Worm (Caenorhabditis elegans): ENCODE results near the gene his-24.

Gene his-24

ce11 chrX:14478743-14479428 is 11.0 kb upstream of the his-24 start, which contains the start of gene M163.11 (continued):
- peak; percentile 43 for TF ChIP-seq B0035.1 (tag; optimal IDR thresholded peaks at IDR 0.05)
- TF ChIP-seq pbrm-1 (GFP tag; IDR thresholded peaks at IDR 0.05): peak; percentile 76
- no peak for TF ChIP-seq F10E7.11 (tag; optimal IDR thresholded peaks at IDR 0.05)
- peak; percentile 40 for TF ChIP-seq F49E8.2 (tag; optimal IDR thresholded peaks at IDR 0.05; ENCODE audit: insufficient read depth)
- TF ChIP-seq bed-2 (GFP tag; IDR thresholded peaks at IDR 0.05): no peak
- peak; percentile 86 for TF ChIP-seq ceh-40 (GFP tag; IDR thresholded peaks at IDR 0.05)
- no peak for TF ChIP-seq tbx-9 (tag; optimal IDR thresholded peaks at IDR 0.05; ENCODE audit: borderline replicate concordance)
- TF ChIP-seq lag-1 (GFP tag; IDR thresholded peaks at IDR 0.05): no peak
- TF ChIP-seq snpc-1.3 (tag; optimal IDR thresholded peaks at IDR 0.05; ENCODE audit: insufficient read depth): peak; percentile 63
- peak; percentile 56 for TF ChIP-seq lsy-27 (tag; optimal IDR thresholded peaks at IDR 0.05; ENCODE audit: borderline replicate concordance, insufficient read depth)
- peak; percentile 69 for TF ChIP-seq D2030.7 (GFP tag; IDR thresholded peaks at IDR 0.05)
- TF ChIP-seq repo-1 (tag; optimal IDR thresholded peaks at IDR 0.05): peak; percentile 38
- TF ChIP-seq hsf-1 (GFP tag; IDR thresholded peaks at IDR 0.05): no peak
- TF ChIP-seq K11D2.4 (GFP tag; IDR thresholded peaks at IDR 0.05): no peak
- no peak for TF ChIP-seq dpl-1 (GFP tag; optimal IDR thresholded peaks at IDR 0.05)
- TF ChIP-seq somi-1 (GFP tag; optimal IDR thresholded peaks at IDR 0.05): no peak
- peak in 1 of 3 experiments; percentile 62 for TF ChIP-seq lin-35 (GFP tag; optimal IDR thresholded peaks at IDR 0.05)
- TF ChIP-seq hlh-26 (GFP tag; conservative IDR thresholded peaks at IDR 0.05): no peak
- 0 out of 2 replicates have a peak, but pooled peaks have one; percentile 22 for TF ChIP-seq cebp-1 (GFP tag; IDR thresholded peaks at IDR 0.05)
- peak; percentile 17 for TF ChIP-seq cebp-1 (tag; optimal IDR thresholded peaks at IDR 0.05)
- TF ChIP-seq pha-4 (tag; optimal IDR thresholded peaks at IDR 0.05): no peak
- no peak for TF ChIP-seq ceh-100 (GFP tag; IDR thresholded peaks at IDR 0.05)
- TF ChIP-seq F57C9.4 (tag; optimal IDR thresholded peaks at IDR 0.05): no peak
- peak; percentile 86 for TF ChIP-seq nhr-90 (tag; optimal IDR thresholded peaks at IDR 0.05)
- TF ChIP-seq ceh-79 (tag; optimal IDR thresholded peaks at IDR 0.05): no peak
- peak; percentile 75 for TF ChIP-seq dox-1 (GFP tag; IDR thresholded peaks at IDR 0.05)
- peak; percentile 80; the same call in 1 of the 2 replicates for TF ChIP-seq madf-3 (GFP tag; IDR thresholded peaks at IDR 0.05)
- no peak for TF ChIP-seq sea-2 (GFP tag; IDR thresholded peaks at IDR 0.05)
- peak; percentile 15 for TF ChIP-seq ztf-26 (tag; optimal IDR thresholded peaks at IDR 0.05)
- peak; percentile 57 for TF ChIP-seq snpc-4 (GFP tag; optimal IDR thresholded peaks at IDR 0.05)
- peak; percentile 8 to 78 (median 44) for TF ChIP-seq snpc-4 (tag; optimal IDR thresholded peaks at IDR 0.05)
- no peak for TF ChIP-seq F22D6.2 (tag; optimal IDR thresholded peaks at IDR 0.05)

ce11 chrX:14480248-14480647 is 9.6 kb upstream of the his-24 start, which contains the start of gene gfi-3:
Gene gfi-3, plus strand, starts transcription at chrX:14480572.
- no peak for TF ChIP-seq dpff-1 (tag; optimal IDR thresholded peaks at IDR 0.05)
- TF ChIP-seq tbp1 (GFP tag; optimal IDR thresholded peaks at IDR 0.05): peak; percentile 63
- TF ChIP-seq nhr-80 (tag; optimal IDR thresholded peaks at IDR 0.05): peak; percentile 70
- TF ChIP-seq lir-1 (GFP tag; conservative IDR thresholded peaks at IDR 0.05): no peak
- no peak for TF ChIP-seq somi-1 (GFP tag; optimal IDR thresholded peaks at IDR 0.05)
- no peak for TF ChIP-seq F33H1.4 (GFP tag; IDR thresholded peaks at IDR 0.05)
- TF ChIP-seq efl-1 (GFP tag; optimal IDR thresholded peaks at IDR 0.05): peak; percentile 20
- no peak for TF ChIP-seq egl-18 (GFP tag; IDR thresholded peaks at IDR 0.05)
- TF ChIP-seq egrh-3 (GFP tag; IDR thresholded peaks at IDR 0.05): no peak
- TF ChIP-seq ztf-6 (GFP tag; IDR thresholded peaks at IDR 0.05): no peak
- no peak for TF ChIP-seq zim-3 (tag; optimal IDR thresholded peaks at IDR 0.05)
- no peak for TF ChIP-seq Y67H2A.10 (GFP tag; conservative IDR thresholded peaks at IDR 0.05)
- no peak for TF ChIP-seq B0019.2 (GFP tag; conservative IDR thresholded peaks at IDR 0.05)
- peak; percentile 76 for TF ChIP-seq pbrm-1 (GFP tag; IDR thresholded peaks at IDR 0.05)
- TF ChIP-seq nhr-179 (tag; optimal IDR thresholded peaks at IDR 0.05): no peak
- TF ChIP-seq F10E7.11 (tag; optimal IDR thresholded peaks at IDR 0.05): no peak
- TF ChIP-seq akir-1 (GFP tag; optimal IDR thresholded peaks at IDR 0.05): no peak
- no peak for TF ChIP-seq bed-2 (GFP tag; IDR thresholded peaks at IDR 0.05)
- TF ChIP-seq ztf-26 (tag; optimal IDR thresholded peaks at IDR 0.05): peak; percentile 39
- TF ChIP-seq let-607 (tag; optimal IDR thresholded peaks at IDR 0.05): peak in 1 of 2 experiments; percentile 11
- TF ChIP-seq aptf-3 (GFP tag; IDR thresholded peaks at IDR 0.05): no peak
- TF ChIP-seq F57C9.4 (tag; optimal IDR thresholded peaks at IDR 0.05): no peak
